Fruit fly (Drosophila melanogaster) whole organism, embryonic: ENCODE measurements around the gene CG7611.

Experiments
- Bdp1 ChIP-seq: fragments of 200-800 bp; sonication (Bioruptor generic); optimal IDR thresholded peaks from 3 replicates; lab custom pipeline; 2016; ENCODE audit warnings: missing biosample characterization, missing genetic modification characterization
- Blimp-1 ChIP-seq: fragments of 200-800 bp; sonication (Bioruptor generic); optimal IDR thresholded peaks from 3 replicates; lab custom pipeline; 2018; ENCODE audit warnings: missing biosample characterization, missing genetic modification characterization, mild to moderate bottlenecking, moderate library complexity, missing genetic modification reagents
- CG1024 ChIP-seq: fragments of 200-800 bp; sonication (Bioruptor generic); IDR thresholded peaks from 2 replicates; pipeline ENCODE4 v1.3.6; 2022; ENCODE audit warnings: missing biosample characterization, missing genetic modification characterization
- CG11093 ChIP-seq: fragments of 200-800 bp; sonication (Bioruptor generic); IDR thresholded peaks from 3 replicates; pipeline ENCODE4 v1.3.6; 2022; ENCODE audit warnings: missing biosample characterization, missing genetic modification characterization
- CG12942 ChIP-seq: fragments of 200-800 bp; sonication (Bioruptor generic); optimal IDR thresholded peaks from 3 replicates; lab custom pipeline; 2016; ENCODE audit warnings: missing biosample characterization, missing genetic modification characterization
- CG13624 ChIP-seq: fragments of 200-800 bp; sonication (Bioruptor generic); optimal IDR thresholded peaks from 2 replicates; lab custom pipeline; 2016; ENCODE audit warnings: missing biosample characterization, missing genetic modification characterization
- CG14014 ChIP-seq: fragments of 200-800 bp; sonication (Bioruptor generic); IDR thresholded peaks from 2 replicates; pipeline ENCODE4 v1.3.6; 2022; ENCODE audit warnings: missing biosample characterization, missing genetic modification characterization
- CG14860 ChIP-seq: fragments of 200-800 bp; sonication (Bioruptor generic); IDR thresholded peaks from 3 replicates; pipeline ENCODE4 v1.3.6; 2022; ENCODE audit warnings: missing biosample characterization, missing genetic modification characterization; ENCODE audit not compliant: partially characterized antibody
- CG15269 ChIP-seq: fragments of 200-800 bp; sonication (Bioruptor generic); optimal IDR thresholded peaks from 2 replicates; lab custom pipeline; 2018; ENCODE audit warnings: missing biosample characterization, mild to moderate bottlenecking, missing genetic modification characterization, moderate library complexity
- CG1602 ChIP-seq: fragments of 200-800 bp; sonication (Bioruptor generic); optimal IDR thresholded peaks from 3 replicates; lab custom pipeline; 2016; ENCODE audit warnings: missing biosample characterization, missing genetic modification characterization
- CG1792 ChIP-seq: fragments of 200-800 bp; sonication (Bioruptor generic); optimal IDR thresholded peaks from 2 replicates; lab custom pipeline; 2016; ENCODE audit warnings: missing biosample characterization, missing genetic modification characterization
- CG1832 ChIP-seq: fragments of 200-800 bp; sonication (Bioruptor generic); optimal IDR thresholded peaks from 2 replicates; lab custom pipeline; 2017; ENCODE audit warnings: missing biosample characterization, mild to moderate bottlenecking, missing genetic modification characterization, inconsistent platforms
- CG3163 ChIP-seq: fragments of 200-800 bp; sonication (Bioruptor generic); optimal IDR thresholded peaks from 3 replicates; lab custom pipeline; 2016; ENCODE audit warnings: missing biosample characterization, missing genetic modification characterization
- CG32772 ChIP-seq: fragments of 200-800 bp; sonication (Bioruptor generic); IDR thresholded peaks from 2 replicates; pipeline ENCODE4 v1.3.6; 2022; ENCODE audit warnings: missing biosample characterization, missing genetic modification characterization
- CG33557 ChIP-seq: fragments of 200-800 bp; sonication (Bioruptor generic); optimal IDR thresholded peaks from 2 replicates; lab custom pipeline; 2019; ENCODE audit warnings: missing biosample characterization, mild to moderate bottlenecking, missing genetic modification characterization, moderate library complexity
- CG34422 ChIP-seq: fragments of 200-800 bp; sonication (Bioruptor generic); IDR thresholded peaks from 3 replicates; pipeline ENCODE4 v1.3.6; 2022; ENCODE audit warnings: missing biosample characterization, missing genetic modification characterization
- Camta ChIP-seq: fragments of 200-800 bp; sonication (Bioruptor generic); optimal IDR thresholded peaks from 2 replicates; lab custom pipeline; 2016; ENCODE audit warnings: missing biosample characterization, missing genetic modification characterization
- CrebB ChIP-seq: fragments of 200-800 bp; sonication (Bioruptor generic); optimal IDR thresholded peaks from 3 replicates; lab custom pipeline; 2018; ENCODE audit warnings: missing biosample characterization, mild to moderate bottlenecking, missing genetic modification characterization
- Dad ChIP-seq: fragments of 200-800 bp; sonication (Bioruptor generic); optimal IDR thresholded peaks from 3 replicates; lab custom pipeline; 2016; ENCODE audit warnings: missing biosample characterization, missing genetic modification characterization
- Fer1 ChIP-seq: fragments of 200-800 bp; sonication (Bioruptor generic); optimal IDR thresholded peaks from 2 replicates; lab custom pipeline; 2017; ENCODE audit warnings: missing biosample characterization, mild to moderate bottlenecking, missing genetic modification characterization
- Fer2 ChIP-seq: fragments of 200-800 bp; sonication (Bioruptor generic); optimal IDR thresholded peaks from 2 replicates; lab custom pipeline; 2018; ENCODE audit warnings: missing biosample characterization, mild to moderate bottlenecking, missing genetic modification characterization, moderate library complexity
- H15 ChIP-seq: fragments of 200-800 bp; sonication (Bioruptor generic); IDR thresholded peaks from 3 replicates; pipeline ENCODE4 v1.3.6; 2022; ENCODE audit warnings: missing biosample characterization, missing genetic modification characterization
- Hey ChIP-seq: fragments of 200-800 bp; sonication (Bioruptor generic); optimal IDR thresholded peaks from 3 replicates; lab custom pipeline; 2018; ENCODE audit warnings: missing biosample characterization, mild to moderate bottlenecking, missing genetic modification characterization
- Jarid2 ChIP-seq: fragments of 200-800 bp; sonication (Bioruptor generic); optimal IDR thresholded peaks from 3 replicates; lab custom pipeline; 2017; ENCODE audit warnings: mild to moderate bottlenecking, missing biosample characterization, missing genetic modification reagents, missing genetic modification characterization
- Neu2 ChIP-seq: fragments of 200-800 bp; sonication (Bioruptor generic); optimal IDR thresholded peaks from 3 replicates; lab custom pipeline; 2016; ENCODE audit warnings: missing biosample characterization, missing genetic modification characterization, borderline replicate concordance
- Nf-YA ChIP-seq: fragments of 200-800 bp; sonication (Bioruptor generic); IDR thresholded peaks from 2 replicates; pipeline ENCODE4 v1.3.6; 2022; ENCODE audit warnings: missing biosample characterization, missing genetic modification characterization
- Sox102F ChIP-seq: fragments of 200-800 bp; sonication (Bioruptor generic); optimal IDR thresholded peaks from 2 replicates; lab custom pipeline; 2018; ENCODE audit warnings: missing biosample characterization, mild to moderate bottlenecking, missing genetic modification characterization, moderate library complexity
- Trl ChIP-seq, 3 experiments: fragments of >200 bp in 2 of 3; fragments of 200-800 bp in 1 of 3; sonication (Bioruptor generic) in 1 of 3; optimal IDR thresholded peaks; 2 replicates in 1 of 3; 3 replicates in 2 of 3; lab custom pipeline; 2016 to 2017; ENCODE audit warnings: missing biosample characterization in 1 of 3, missing genetic modification characterization in 1 of 3
- bigmax ChIP-seq: fragments of 200-800 bp; sonication (Bioruptor generic); optimal IDR thresholded peaks from 2 replicates; lab custom pipeline; 2018; ENCODE audit warnings: missing biosample characterization, mild to moderate bottlenecking, missing genetic modification characterization
- crc ChIP-seq: fragments of 200-800 bp; sonication (Bioruptor generic); optimal IDR thresholded peaks from 2 replicates; lab custom pipeline; 2016; ENCODE audit warnings: missing biosample characterization, missing genetic modification characterization
- disco-r ChIP-seq: fragments of 200-800 bp; sonication (Bioruptor generic); optimal IDR thresholded peaks from 2 replicates; lab custom pipeline; 2016; ENCODE audit warnings: missing biosample characterization, missing genetic modification characterization
- emc ChIP-seq: fragments of 200-800 bp; sonication (Bioruptor generic); optimal IDR thresholded peaks from 2 replicates; lab custom pipeline; 2016; ENCODE audit warnings: missing biosample characterization, missing genetic modification characterization
- fd102C ChIP-seq: fragments of 200-800 bp; sonication (Bioruptor generic); optimal IDR thresholded peaks from 2 replicates; lab custom pipeline; 2018; ENCODE audit warnings: missing biosample characterization, mild to moderate bottlenecking, missing genetic modification characterization, moderate library complexity
- fd96Cb ChIP-seq: fragments of 200-800 bp; sonication (Bioruptor generic); optimal IDR thresholded peaks from 2 replicates; lab custom pipeline; 2018; ENCODE audit warnings: missing biosample characterization, mild to moderate bottlenecking, missing genetic modification characterization, moderate library complexity
- gsb-n ChIP-seq: fragments of 200-800 bp; sonication (Bioruptor generic); optimal IDR thresholded peaks from 3 replicates; lab custom pipeline; 2018; ENCODE audit warnings: missing biosample characterization, mild to moderate bottlenecking, missing genetic modification characterization
- hbn ChIP-seq: fragments of 200-800 bp; sonication (Bioruptor generic); IDR thresholded peaks from 2 replicates; pipeline ENCODE4 v1.3.6; 2022; ENCODE audit warnings: missing biosample characterization, missing genetic modification characterization; ENCODE audit not compliant: partially characterized antibody
- jing ChIP-seq: fragments of 200-800 bp; sonication (Bioruptor generic); optimal IDR thresholded peaks from 2 replicates; lab custom pipeline; 2018; ENCODE audit warnings: missing biosample characterization, mild to moderate bottlenecking, missing genetic modification characterization
- jumu ChIP-seq: fragments of 200-800 bp; sonication (Bioruptor generic); optimal IDR thresholded peaks from 3 replicates; lab custom pipeline; 2016; ENCODE audit warnings: missing biosample characterization, missing genetic modification characterization
- lilli ChIP-seq: fragments of 200-800 bp; sonication (Bioruptor generic); optimal IDR thresholded peaks from 3 replicates; lab custom pipeline; 2016; ENCODE audit warnings: missing biosample characterization, missing genetic modification characterization
- nau ChIP-seq: fragments of 200-800 bp; sonication (Bioruptor generic); optimal IDR thresholded peaks from 3 replicates; lab custom pipeline; 2017; ENCODE audit warnings: missing biosample characterization, mild to moderate bottlenecking, missing genetic modification characterization, missing genetic modification reagents
- pfk ChIP-seq: fragments of 200-800 bp; sonication (Bioruptor generic); optimal IDR thresholded peaks from 2 replicates; lab custom pipeline; 2018; ENCODE audit warnings: missing biosample characterization, mild to moderate bottlenecking, missing genetic modification characterization, moderate library complexity
- pita ChIP-seq: fragments of 200-800 bp; sonication (Bioruptor generic); optimal IDR thresholded peaks from 2 replicates; lab custom pipeline; 2017; ENCODE audit warnings: missing biosample characterization, mild to moderate bottlenecking, missing genetic modification characterization
- pros ChIP-seq: fragments of 200-800 bp; sonication (Bioruptor generic); optimal IDR thresholded peaks from 3 replicates; lab custom pipeline; 2019; ENCODE audit warnings: missing biosample characterization, mild to moderate bottlenecking, missing genetic modification characterization, moderate library complexity
- sd ChIP-seq: fragments of 200-800 bp; sonication (Bioruptor generic); optimal IDR thresholded peaks from 3 replicates; lab custom pipeline; 2018; ENCODE audit warnings: missing biosample characterization, mild to moderate bottlenecking, missing genetic modification characterization, moderate library complexity
- shn ChIP-seq: fragments of 200-800 bp; sonication (Bioruptor generic); optimal IDR thresholded peaks from 3 replicates; lab custom pipeline; 2016; ENCODE audit warnings: missing biosample characterization, missing genetic modification characterization
- sim ChIP-seq: fragments of 200-800 bp; sonication (Bioruptor generic); IDR thresholded peaks from 2 replicates; pipeline ENCODE4 v1.3.6; 2022; ENCODE audit warnings: missing biosample characterization, missing genetic modification characterization
- sima ChIP-seq: fragments of 200-800 bp; sonication (Bioruptor generic); optimal IDR thresholded peaks from 2 replicates; lab custom pipeline; 2016; ENCODE audit warnings: missing biosample characterization, missing genetic modification characterization
- so ChIP-seq: fragments of 200-800 bp; sonication (Bioruptor generic); IDR thresholded peaks from 3 replicates; pipeline ENCODE4 v1.3.6; 2022; ENCODE audit warnings: missing biosample characterization, missing genetic modification characterization
- tx ChIP-seq: fragments of 200-800 bp; sonication (Bioruptor generic); optimal IDR thresholded peaks from 2 replicates; lab custom pipeline; 2016; ENCODE audit warnings: missing biosample characterization, missing genetic modification characterization
- vnd ChIP-seq: fragments of 200-800 bp; sonication (Bioruptor generic); IDR thresholded peaks from 3 replicates; pipeline ENCODE4 v1.3.6; 2022; ENCODE audit warnings: missing biosample characterization, missing genetic modification characterization; ENCODE audit not compliant: partially characterized antibody

CG7611 gene

DNA sequence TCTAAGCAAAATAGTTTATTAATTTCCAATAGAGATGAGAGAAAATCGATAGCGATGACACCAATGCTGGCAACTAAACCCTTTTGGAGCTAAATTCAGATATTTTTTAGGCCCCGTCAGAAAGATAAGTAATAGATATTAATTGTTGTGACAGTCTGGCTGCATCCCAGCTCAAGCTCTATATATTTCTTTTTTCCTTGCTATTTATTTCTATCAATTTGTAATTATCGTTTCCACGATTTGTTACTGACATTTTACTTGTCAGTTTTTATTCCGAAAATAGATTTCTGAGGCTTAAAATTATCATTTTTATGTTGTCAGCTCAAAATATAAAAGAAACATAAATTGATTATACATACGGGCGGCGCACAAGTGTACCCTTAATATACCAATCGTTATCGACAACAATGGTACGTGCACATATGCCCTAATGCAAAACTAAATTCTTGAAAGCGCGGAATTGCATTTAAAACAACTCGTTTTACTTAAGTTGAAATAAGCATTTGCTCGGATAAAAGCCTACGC, 45.9 kb downstream of the CG7611 start, which contains the start of the genes CRIF and SMC5 (continued):
- TF ChIP-seq Bdp1 (GFP tag; lab: Kevin White, UChicago) (peak; percentile 4), sima (GFP tag; lab: Kevin White, UChicago) (peak; percentile 26), tx (GFP tag; lab: Kevin White, UChicago) (peak; percentile 66), Nf-YA (GFP tag; lab: Robert Waterston, UW) (no peak), emc (no peak), nau (GFP tag; lab: Kevin White, UChicago) (no peak), sim (GFP tag; lab: Robert Waterston, UW) (no peak), CG1602 (peak; percentile 61), Jarid2 (GFP tag; lab: Kevin White, UChicago) (no peak), CG33557 (peak; percentile 61), CG3163 (peak; percentile 34), Dad (GFP tag; lab: Kevin White, UChicago) (peak; percentile 44), fd102C (GFP tag; lab: Kevin White, UChicago) (no peak), jumu (GFP tag; lab: Kevin White, UChicago) (peak; percentile 50), CrebB (tag; lab: Kevin White, UChicago) (no peak), crc (GFP tag; lab: Kevin White, UChicago) (no peak), CG13624 (GFP tag; lab: Kevin White, UChicago) (peak; percentile 73), shn (peak; percentile 62), CG1024 (GFP tag; lab: Robert Waterston, UW) (no peak), Fer2 (tag; lab: Kevin White, UChicago) (peak; percentile 52), disco-r (GFP tag; lab: Kevin White, UChicago) (peak; percentile 17), fd96Cb (peak; percentile 51), Fer1 (GFP tag; lab: Kevin White, UChicago) (peak; percentile 44), hbn (GFP tag; lab: Robert Waterston, UW) (no peak), bigmax (GFP tag; lab: Kevin White, UChicago) (no peak), Sox102F (GFP tag; lab: Kevin White, UChicago) (no peak), Camta (peak; percentile 54), pfk (no peak), vnd (GFP tag; lab: Robert Waterston, UW) (no peak), CG32772 (GFP tag; lab: Robert Waterston, UW) (no peak), so (no peak), CG34422 (0 out of 3 replicates have a peak, but pooled peaks have one; percentile 58), sd (tag; lab: Kevin White, UChicago) (no peak), pita (no peak), Neu2 (GFP tag; lab: Kevin White, UChicago) (peak; percentile 14), jing (GFP tag; lab: Kevin White, UChicago) (no peak), pros (GFP tag; lab: Kevin White, UChicago) (no peak), Hey (tag; lab: Kevin White, UChicago) (no peak), Trl (optimal IDR thresholded peaks at IDR 0.05; lab: Kevin White, UChicago) (no peak), Trl (GFP tag; optimal IDR thresholded peaks at IDR 0.05; lab: Kevin White, UChicago) (peak; percentile 67), CG1832 (GFP tag; lab: Kevin White, UChicago) (no peak), gsb-n (no peak), lilli (GFP tag; lab: Kevin White, UChicago) (peak; percentile 88), CG11093 (no peak), Blimp-1 (GFP tag; lab: Kevin White, UChicago) (no peak), CG14014 (GFP tag; lab: Robert Waterston, UW) (peak; percentile 52; the same call in 1 of the 2 replicates), CG1792 (GFP tag; lab: Kevin White, UChicago) (no peak), CG14860 (GFP tag; lab: Robert Waterston, UW) (no peak), CG15269 (tag; lab: Kevin White, UChicago) (no peak), H15 (GFP tag; lab: Robert Waterston, UW) (no peak), CG12942 (GFP tag; lab: Kevin White, UChicago) (peak; percentile 62)
